Fruit fly (Drosophila melanogaster): ENCODE measurements around the gene CG7606.

CG7606 gene

DNA sequence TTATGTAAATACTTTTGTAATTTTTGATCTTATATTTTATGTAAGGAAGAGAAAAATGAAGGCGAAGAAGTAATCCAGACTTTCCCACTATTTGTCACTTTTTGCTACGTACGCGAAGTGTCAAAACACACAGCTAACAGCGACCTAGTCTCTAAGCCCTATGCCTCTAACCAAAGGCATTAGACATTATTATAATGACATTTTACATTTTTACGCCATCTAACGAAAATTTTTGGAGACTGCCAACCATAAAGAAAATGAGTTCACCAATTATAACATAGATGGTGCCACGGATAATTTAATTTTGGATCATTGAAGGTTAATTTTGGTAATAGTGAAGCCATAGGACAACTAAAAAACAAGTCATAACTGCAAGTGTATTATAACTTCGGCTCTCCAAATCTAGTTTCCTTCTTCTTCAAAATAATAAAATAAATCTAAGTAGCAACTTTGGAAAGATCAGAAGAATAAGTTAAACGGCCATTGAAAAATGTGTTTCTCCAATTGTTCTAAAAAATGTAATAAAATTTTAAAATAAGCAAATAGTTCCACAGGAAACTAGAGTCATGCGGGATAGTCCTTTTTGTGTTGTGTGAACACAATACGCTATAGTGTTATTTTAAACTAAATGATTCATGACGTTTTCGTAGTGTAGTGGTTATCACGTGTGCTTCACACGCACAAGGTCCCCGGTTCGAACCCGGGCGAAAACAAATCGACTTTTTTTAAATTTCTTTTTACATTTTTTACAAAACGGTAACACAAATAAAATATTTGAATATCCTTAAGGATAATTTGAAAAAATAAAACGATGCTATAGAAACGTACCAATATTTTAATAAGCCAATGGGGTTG, 21.0 kb downstream of the CG7606 start (continued):
- TF ChIP-seq dm (GFP tag; optimal IDR thresholded peaks at IDR 0.05) = no peak
- no peak for TF ChIP-seq CG3407 (GFP tag; optimal IDR thresholded peaks at IDR 0.05)
- TF ChIP-seq CG9609 (GFP tag; optimal IDR thresholded peaks at IDR 0.05) = no peak
- TF ChIP-seq caup (GFP tag; optimal IDR thresholded peaks at IDR 0.05; ENCODE audit: severe bottlenecking) = no peak
- TF ChIP-seq MBD-R2 (GFP tag; IDR thresholded peaks at IDR 0.05) = no peak
- TF ChIP-seq CG34376 (GFP tag; optimal IDR thresholded peaks at IDR 0.05) = peak; percentile 63
- peak; percentile 20 for TF ChIP-seq grau (tag; optimal IDR thresholded peaks at IDR 0.05)
- no peak for TF ChIP-seq sr (GFP tag; IDR thresholded peaks at IDR 0.05)
- no peak for TF ChIP-seq CG8478 (optimal IDR thresholded peaks at IDR 0.05)
- TF ChIP-seq CG9932 (GFP tag; IDR thresholded peaks at IDR 0.05) = peak; percentile 53
- TF ChIP-seq CG11085 (GFP tag; IDR thresholded peaks at IDR 0.05) = 0 out of 2 replicates have a peak, but pooled peaks have one; percentile 32
- no peak for TF ChIP-seq B-H1 (GFP tag; IDR thresholded peaks at IDR 0.05)
- peak in 1 of 3 experiments; percentile 71 for TF ChIP-seq Stat92E (GFP tag; optimal IDR thresholded peaks at IDR 0.05)
- no peak for TF ChIP-seq Nf-YA (GFP tag; IDR thresholded peaks at IDR 0.05)
- no peak for TF ChIP-seq dmrt11E (tag; optimal IDR thresholded peaks at IDR 0.05)
- no peak for TF ChIP-seq CG33213 (GFP tag; optimal IDR thresholded peaks at IDR 0.05)
- TF ChIP-seq ind (GFP tag; optimal IDR thresholded peaks at IDR 0.05) = peak; percentile 22
- TF ChIP-seq crol (GFP tag; IDR thresholded peaks at IDR 0.05) = no peak
- TF ChIP-seq NK7.1 (GFP tag; optimal IDR thresholded peaks at IDR 0.05) = no peak
- no peak for TF ChIP-seq CG9437 (GFP tag; optimal IDR thresholded peaks at IDR 0.05)
- no peak for TF ChIP-seq CG3847 (GFP tag; IDR thresholded peaks at IDR 0.05)
- peak; percentile 84 for TF ChIP-seq CG42726 (GFP tag; IDR thresholded peaks at IDR 0.05; ENCODE audit: partially characterized antibody)
- no peak for TF ChIP-seq CG9727 (GFP tag; optimal IDR thresholded peaks at IDR 0.05)
- TF ChIP-seq CG1792 (GFP tag; optimal IDR thresholded peaks at IDR 0.05) = no peak
- peak; percentile 13 for TF ChIP-seq CG17912 (GFP tag; optimal IDR thresholded peaks at IDR 0.05)
- peak; percentile 68 for TF ChIP-seq Abd-B (GFP tag; optimal IDR thresholded peaks at IDR 0.05)
- TF ChIP-seq wdn (GFP tag; IDR thresholded peaks at IDR 0.05) = peak; percentile 8; the same call in 1 of the 2 replicates
- TF ChIP-seq CrebB (tag; optimal IDR thresholded peaks at IDR 0.05) = no peak
- peak; percentile 48 for TF ChIP-seq CG7963 (GFP tag; IDR thresholded peaks at IDR 0.05; ENCODE audit: partially characterized antibody)
- no peak for TF ChIP-seq br (optimal IDR thresholded peaks at IDR 0.05)
- TF ChIP-seq CG34422 (GFP tag; IDR thresholded peaks at IDR 0.05) = peak; percentile 24; the same call in 1 of the 3 replicates
- peak; percentile 85 for TF ChIP-seq Med (GFP tag)
- TF ChIP-seq jumu (GFP tag; optimal IDR thresholded peaks at IDR 0.05) = no peak
- no peak for TF ChIP-seq Mad (GFP tag; optimal IDR thresholded peaks at IDR 0.05)
- peak; percentile 3 for TF ChIP-seq Myb (GFP tag; optimal IDR thresholded peaks at IDR 0.05)
- TF ChIP-seq chif (GFP tag; optimal IDR thresholded peaks at IDR 0.05) = peak in 1 of 2 experiments; percentile 13
- no peak for TF ChIP-seq CG43689 (GFP tag; IDR thresholded peaks at IDR 0.05)
- TF ChIP-seq Hr51 (GFP tag; optimal IDR thresholded peaks at IDR 0.05) = no peak
- TF ChIP-seq Hand (GFP tag; optimal IDR thresholded peaks at IDR 0.05) = no peak
- TF ChIP-seq z (GFP tag; IDR thresholded peaks at IDR 0.05) = no peak
- no peak for TF ChIP-seq trh (GFP tag; optimal IDR thresholded peaks at IDR 0.05)
- no peak for TF ChIP-seq fd3F (GFP tag; optimal IDR thresholded peaks at IDR 0.05)
- TF ChIP-seq Bgb (GFP tag; IDR thresholded peaks at IDR 0.05; ENCODE audit: partially characterized antibody) = peak; percentile 51
- TF ChIP-seq Vsx1 (GFP tag; optimal IDR thresholded peaks at IDR 0.05) = no peak
- TF ChIP-seq CG6765 (GFP tag; optimal IDR thresholded peaks at IDR 0.05) = no peak
- no peak for TF ChIP-seq oc (tag; optimal IDR thresholded peaks at IDR 0.05)
- no peak for TF ChIP-seq dysf (GFP tag; IDR thresholded peaks at IDR 0.05)
- TF ChIP-seq nerfin-1 (tag; optimal IDR thresholded peaks at IDR 0.05) = no peak
- no peak for TF ChIP-seq prd (optimal IDR thresholded peaks at IDR 0.05)
- TF ChIP-seq prd (GFP tag; IDR thresholded peaks at IDR 0.05) = peak; percentile 24; the same call in 1 of the 3 replicates
